Worm (Caenorhabditis elegans): Measurements from ENCODE around the gene dgn-3.
"Not testable (repeated sequence)": the region's sequence is repeated elsewhere in the genome, so short reads cannot be mapped to it uniquely, and the experiment has no call there.

Gene dgn-3

ce11 chrX:1729558-1729957, at the start of gene dgn-3:
Gene dgn-3, plus strand, starts transcription at chrX:1729858.
- TF ChIP-seq unc-55 (GFP tag; optimal IDR thresholded peaks at IDR 0.05), result no peak
- TF ChIP-seq fkh-10 (GFP tag; optimal IDR thresholded peaks at IDR 0.05), result no peak
- TF ChIP-seq fkh-6 (tag; optimal IDR thresholded peaks at IDR 0.05), result no peak
- no peak for TF ChIP-seq F13H6.1 (tag; optimal IDR thresholded peaks at IDR 0.05)

ce11 chrX:1682558-1682957, 47.1 kb upstream of the dgn-3 start, which contains the start of gene meg-4:
Gene meg-4, plus strand, starts transcription at chrX:1682954.
- TF ChIP-seq ceh-22 (tag; optimal IDR thresholded peaks at IDR 0.05) (no peak), sdc-2 (tag; optimal IDR thresholded peaks at IDR 0.05) (peak; percentile 84), fax-1 (tag; optimal IDR thresholded peaks at IDR 0.05) (no peak), ceh-48 (tag; optimal IDR thresholded peaks at IDR 0.05) (no peak), npax-4 (tag; optimal IDR thresholded peaks at IDR 0.05) (no peak)

ce11 chrX:1687079-1687478, 42.6 kb upstream of the dgn-3 start, which contains the start of gene C36C9.11:
Gene C36C9.11, plus strand, starts transcription at chrX:1687379.
- TF ChIP-seq fkh-10 (GFP tag; optimal IDR thresholded peaks at IDR 0.05); hlh-30 (tag; optimal IDR thresholded peaks at IDR 0.05; ENCODE audit: insufficient read depth); lim-6 (tag; optimal IDR thresholded peaks at IDR 0.05): not testable (repeated sequence)

- not testable (repeated sequence) for TF ChIP-seq tbx-7, pha-4, rnt-1 (tag; optimal IDR thresholded peaks at IDR 0.05)
Observed at ce11 chrX:1689996-1690395, 39.7 kb upstream of the dgn-3 start, which contains the start of gene C36C9.12. Gene C36C9.12, minus strand, starts transcription at chrX:1690096.

ce11 chrX:1690894-1691293, 38.8 kb upstream of the dgn-3 start, which contains the start of gene C36C9.6:
Gene C36C9.6, minus strand, starts transcription at chrX:1690994.
- TF ChIP-seq hlh-6 (tag; optimal IDR thresholded peaks at IDR 0.05); ceh-48 (tag; optimal IDR thresholded peaks at IDR 0.05); K09A11.1 (tag; optimal IDR thresholded peaks at IDR 0.05; ENCODE audit: insufficient read depth): not testable (repeated sequence)

- not testable (repeated sequence) for TF ChIP-seq unc-3 (GFP tag; conservative IDR thresholded peaks at IDR 0.05); unc-3 (tag; optimal IDR thresholded peaks at IDR 0.05); nfya-1 (tag; optimal IDR thresholded peaks at IDR 0.05); tbx-7 (tag; optimal IDR thresholded peaks at IDR 0.05)
Observed at ce11 chrX:1696879-1697278, 32.8 kb upstream of the dgn-3 start, which contains the start of gene C36C9.4. Gene C36C9.4, minus strand, starts transcription at chrX:1696979.

ce11 chrX:1698476-1698875, 31.2 kb upstream of the dgn-3 start:
- TF ChIP-seq Y22D7AL.16 (tag; optimal IDR thresholded peaks at IDR 0.05), result no peak
- no peak for TF ChIP-seq C08G9.2 (tag; optimal IDR thresholded peaks at IDR 0.05)
- no peak for TF ChIP-seq odd-2 (tag; optimal IDR thresholded peaks at IDR 0.05)
- TF ChIP-seq K09A11.1 (tag; optimal IDR thresholded peaks at IDR 0.05; ENCODE audit: insufficient read depth), result no peak
- no peak for TF ChIP-seq ceh-2 (tag; optimal IDR thresholded peaks at IDR 0.05)
- TF ChIP-seq unc-3 (GFP tag; conservative IDR thresholded peaks at IDR 0.05), result no peak
- no peak for TF ChIP-seq unc-3 (tag; optimal IDR thresholded peaks at IDR 0.05)
- no peak for TF ChIP-seq ceh-9 (tag; optimal IDR thresholded peaks at IDR 0.05)
- no peak for TF ChIP-seq ahr-1 (tag; optimal IDR thresholded peaks at IDR 0.05)
- no peak for TF ChIP-seq lim-6 (tag; optimal IDR thresholded peaks at IDR 0.05)

ce11 chrX:1703049-1703448, 26.6 kb upstream of the dgn-3 start:
- TF ChIP-seq sox-2 (GFP tag; IDR thresholded peaks at IDR 0.05) (no peak), unc-55 (GFP tag; optimal IDR thresholded peaks at IDR 0.05) (no peak), mec-3 (tag; optimal IDR thresholded peaks at IDR 0.05; ENCODE audit: borderline replicate concordance) (no peak), sox-4 (tag; optimal IDR thresholded peaks at IDR 0.05) (no peak), lin-11 (tag; optimal IDR thresholded peaks at IDR 0.05) (no peak), elt-4 (tag; optimal IDR thresholded peaks at IDR 0.05) (peak; percentile 60), lim-6 (tag; optimal IDR thresholded peaks at IDR 0.05) (no peak), ceh-48 (tag; optimal IDR thresholded peaks at IDR 0.05) (no peak)
